Fruit fly (Drosophila melanogaster) whole organism: ENCODE measurements around the gene Edg78E.

Source experiments
- EcR ChIP-seq, 2 experiments: fragments of >200 bp; optimal IDR thresholded peaks; 2 replicates each; lab custom pipeline; 2017; ENCODE audit warnings: missing biosample characterization in 2 of 2, missing genetic modification characterization in 2 of 2, missing genetic modification reagents in 2 of 2
- pan ChIP-seq: fragments of >200 bp; optimal IDR thresholded peaks from 2 replicates; lab custom pipeline; 2017

DNA sequence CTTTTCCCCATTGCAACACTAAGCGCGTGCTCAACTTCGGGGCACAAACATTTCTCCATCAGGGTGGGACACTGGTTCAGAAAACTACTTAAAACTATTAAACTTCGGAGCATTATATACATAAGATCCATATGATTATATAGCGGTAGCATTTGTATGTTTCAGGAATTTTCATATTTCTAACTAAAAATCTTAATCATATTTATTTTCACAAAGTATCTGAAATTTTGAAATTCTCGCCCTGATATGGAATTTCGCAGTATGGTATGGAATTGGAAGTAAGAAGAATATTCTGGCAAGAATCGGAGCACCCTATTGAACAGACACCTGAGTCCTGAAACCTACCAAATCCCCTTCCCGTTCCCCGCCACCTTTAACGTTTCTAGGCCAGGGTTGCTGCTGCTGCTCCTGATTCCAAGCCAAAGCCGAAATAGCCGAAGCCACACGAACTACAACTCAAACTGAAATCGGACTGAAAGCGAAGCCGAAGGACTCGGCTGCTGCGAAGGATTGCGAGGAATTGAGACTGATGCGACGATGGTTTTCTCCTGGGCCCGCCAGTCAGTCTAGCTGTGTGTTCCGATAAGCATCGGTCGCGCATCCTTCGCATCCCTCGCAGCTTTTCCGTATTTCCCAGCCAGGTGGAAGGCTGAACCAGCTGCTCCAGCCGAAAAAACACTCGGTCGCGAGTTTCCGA is 24.4 kb upstream of the Edg78E start:
- TF ChIP-seq EcR (GFP tag; optimal IDR thresholded peaks at IDR 0.05; lab: Kevin White, UChicago) (no peak), pan (lab: Kevin White, UChicago) (no peak)
